Worm (Caenorhabditis elegans) whole organism, L4 larva: ENCODE results near the gene F55C5.17.

ENCODE experiments used
- F10B5.3 ChIP-seq: sonication (generic microtip); optimal IDR thresholded peaks from 2 replicates; lab custom pipeline; 2016; ENCODE audit warnings: mild to moderate bottlenecking, missing genetic modification characterization, missing compliant biosample characterization
- T20F7.1 ChIP-seq: fragments of 200-800 bp; sonication (Bioruptor generic); optimal IDR thresholded peaks from 2 replicates; lab custom pipeline; 2018; ENCODE audit warnings: mild to moderate bottlenecking, missing genetic modification characterization, missing compliant biosample characterization
- ZK337.2 ChIP-seq: fragments of 200-800 bp; sonication (Bioruptor generic); IDR thresholded peaks from 2 replicates; pipeline ENCODE4 v1.3.6; 2022; ENCODE audit warnings: missing genetic modification reagents, missing genetic modification characterization, missing compliant biosample characterization
- aha-1 ChIP-seq: fragments of 150-350 bp; peaks from one replicate; lab custom pipeline; 2014; ENCODE audit warnings: missing biosample characterization, missing genetic modification characterization
- aly-2 ChIP-seq: sonication (generic microtip); optimal IDR thresholded peaks from 2 replicates; lab custom pipeline; 2018; ENCODE audit warnings: missing biosample characterization, missing genetic modification characterization
- ceh-82 ChIP-seq: sonication (generic microtip); optimal IDR thresholded peaks from 2 replicates; lab custom pipeline; 2017; ENCODE audit warnings: missing biosample characterization, missing genetic modification characterization
- daf-16 ChIP-seq, 3 experiments: sonication (generic microtip); optimal IDR thresholded peaks; 2 replicates each; lab custom pipeline; 2016 to 2017; ENCODE audit warnings: missing genetic modification characterization in 3 of 3, missing genetic modification reagents in 3 of 3, mild to moderate bottlenecking in 2 of 3, missing compliant biosample characterization in 2 of 3, missing biosample characterization in 1 of 3, moderate library complexity in 1 of 3
- dmd-6 ChIP-seq: fragments of 200-800 bp; sonication (Bioruptor generic); IDR thresholded peaks from 2 replicates; pipeline ENCODE4 v1.3.6; 2022; ENCODE audit warnings: missing genetic modification reagents, missing genetic modification characterization, missing compliant biosample characterization
- dve-1 ChIP-seq: sonication (generic microtip); optimal IDR thresholded peaks from 2 replicates; lab custom pipeline; 2017; ENCODE audit warnings: antibody characterized with exemption, mild to moderate bottlenecking, missing genetic modification characterization, missing compliant biosample characterization; ENCODE audit not compliant: insufficient read depth
- egl-43 ChIP-seq: fragments of 200-800 bp; sonication (Bioruptor generic); IDR thresholded peaks from 2 replicates; pipeline ENCODE4 v1.3.6; 2022; ENCODE audit warnings: missing genetic modification reagents, missing genetic modification characterization, missing compliant biosample characterization
- gei-8 ChIP-seq: fragments of 200-800 bp; sonication (Bioruptor generic); optimal IDR thresholded peaks from 2 replicates; lab custom pipeline; 2018; ENCODE audit warnings: mild to moderate bottlenecking, missing genetic modification characterization, missing compliant biosample characterization
- hlh-11 ChIP-seq: fragments of 200-800 bp; sonication (Bioruptor generic); optimal IDR thresholded peaks from 2 replicates; lab custom pipeline; 2018; ENCODE audit warnings: mild to moderate bottlenecking, missing genetic modification characterization, missing compliant biosample characterization
- hlh-30 ChIP-seq: sonication (generic microtip); optimal IDR thresholded peaks from 2 replicates; lab custom pipeline; 2017; ENCODE audit warnings: antibody characterized with exemption, mild to moderate bottlenecking, missing genetic modification characterization, missing compliant biosample characterization; ENCODE audit not compliant: insufficient read depth
- lim-7 ChIP-seq: fragments of 200-800 bp; sonication (Bioruptor generic); IDR thresholded peaks from 2 replicates; pipeline ENCODE4 v1.3.6; 2022; ENCODE audit warnings: missing genetic modification characterization, missing compliant biosample characterization
- lin-1 ChIP-seq: fragments of 200-800 bp; sonication (Bioruptor generic); IDR thresholded peaks from 2 replicates; pipeline ENCODE4 v1.3.6; 2022; ENCODE audit warnings: missing genetic modification reagents, missing genetic modification characterization, missing compliant biosample characterization
- lin-29 ChIP-seq: fragments of 200-800 bp; sonication (Bioruptor generic); IDR thresholded peaks from 2 replicates; pipeline ENCODE4 v1.3.6; 2022; ENCODE audit warnings: missing genetic modification reagents, missing genetic modification characterization, missing compliant biosample characterization
- mdt-29 ChIP-seq: fragments of 200-800 bp; sonication (Bioruptor generic); IDR thresholded peaks from 2 replicates; pipeline ENCODE4 v1.3.6; 2022; ENCODE audit warnings: missing genetic modification reagents, missing genetic modification characterization, missing compliant biosample characterization
- mep-1 ChIP-seq: fragments of 150-350 bp; sonication (generic microtip); optimal IDR thresholded peaks from 3 replicates; lab custom pipeline; 2014; ENCODE audit warnings: missing biosample characterization, missing genetic modification characterization
- mxl-2 ChIP-seq: fragments of 200-800 bp; sonication (Bioruptor generic); conservative IDR thresholded peaks from 2 replicates; pipeline ENCODE4 v1.3.6; 2022; ENCODE audit warnings: missing genetic modification reagents, missing genetic modification characterization, missing compliant biosample characterization
- nhr-10 ChIP-seq: fragments of 150-350 bp; optimal IDR thresholded peaks from 2 replicates; lab custom pipeline; 2014; ENCODE audit warnings: missing biosample characterization, missing genetic modification characterization
- nhr-25 ChIP-seq: sonication (generic microtip); optimal IDR thresholded peaks from 2 replicates; lab custom pipeline; 2017; ENCODE audit warnings: missing genetic modification characterization, mild to moderate bottlenecking, missing compliant biosample characterization, antibody characterized with exemption, moderate library complexity, borderline replicate concordance; ENCODE audit not compliant: insufficient read depth
- nhr-28 ChIP-seq: fragments of 150-350 bp; optimal IDR thresholded peaks from 2 replicates; lab custom pipeline; 2014; ENCODE audit warnings: missing biosample characterization, missing genetic modification characterization
- nhr-41 ChIP-seq: fragments of 200-800 bp; sonication (Bioruptor generic); IDR thresholded peaks from 2 replicates; pipeline ENCODE4 v1.3.6; 2022; ENCODE audit warnings: missing genetic modification reagents, missing genetic modification characterization, missing compliant biosample characterization
- nhr-48 ChIP-seq: sonication (generic microtip); optimal IDR thresholded peaks from 2 replicates; lab custom pipeline; 2016; ENCODE audit warnings: mild to moderate bottlenecking, missing genetic modification characterization, missing compliant biosample characterization
- nhr-77 ChIP-seq: fragments of 150-350 bp; optimal IDR thresholded peaks from 2 replicates; lab custom pipeline; 2014; ENCODE audit warnings: missing biosample characterization, missing genetic modification characterization
- pha-4 ChIP-seq, 2 experiments: fragments of 150-350 bp in 1 of 2; fragments of 200-800 bp in 1 of 2; sonication (Bioruptor generic) in 1 of 2; IDR thresholded peaks in 1 of 2; optimal IDR thresholded peaks in 1 of 2; 2 replicates each; pipeline versions ENCODE4 v1.3.6 to Lab custom; 2014 to 2022; ENCODE audit warnings: missing genetic modification characterization in 2 of 2, missing genetic modification reagents in 2 of 2, missing biosample characterization in 1 of 2, missing compliant biosample characterization in 1 of 2
- php-3 ChIP-seq: fragments of 200-800 bp; sonication (Bioruptor generic); IDR thresholded peaks from 2 replicates; pipeline ENCODE4 v1.3.6; 2022; ENCODE audit warnings: missing genetic modification reagents, missing genetic modification characterization, missing compliant biosample characterization
- pqm-1 ChIP-seq: sonication (generic microtip); optimal IDR thresholded peaks from 2 replicates; lab custom pipeline; 2017; ENCODE audit warnings: missing biosample characterization, missing genetic modification characterization
- saeg-2 ChIP-seq: fragments of 200-800 bp; sonication (Bioruptor generic); IDR thresholded peaks from 2 replicates; pipeline ENCODE4 v1.3.6; 2022; ENCODE audit warnings: missing genetic modification reagents, missing genetic modification characterization, missing compliant biosample characterization
- set-16 ChIP-seq: fragments of 200-800 bp; sonication (Bioruptor generic); IDR thresholded peaks from 2 replicates; pipeline ENCODE4 v1.3.6; 2022; ENCODE audit warnings: missing genetic modification reagents, missing genetic modification characterization, missing compliant biosample characterization
- snpc-4 ChIP-seq: fragments of 150-350 bp; optimal IDR thresholded peaks from 2 replicates; lab custom pipeline; 2014; ENCODE audit warnings: missing biosample characterization, missing genetic modification characterization
- tag-97 ChIP-seq: fragments of 200-800 bp; sonication (Bioruptor generic); IDR thresholded peaks from 2 replicates; pipeline ENCODE4 v1.3.6; 2022; ENCODE audit warnings: missing genetic modification characterization, missing compliant biosample characterization
- unc-62 ChIP-seq, 3 experiments: fragments of 150-350 bp in 1 of 3; sonication (generic microtip); optimal IDR thresholded peaks in 2 of 3; peaks in 1 of 3; 1 replicate in 1 of 3; 2 replicates in 2 of 3; lab custom pipeline; 2014 to 2017; ENCODE audit warnings: missing biosample characterization in 3 of 3, missing genetic modification characterization in 3 of 3, missing genetic modification reagents in 3 of 3, missing genotype in 1 of 3
- ztf-11 ChIP-seq: fragments of 150-350 bp; optimal IDR thresholded peaks from 2 replicates; lab custom pipeline; 2014; ENCODE audit warnings: missing biosample characterization, missing genetic modification characterization

The F55C5.17 gene

DNA sequence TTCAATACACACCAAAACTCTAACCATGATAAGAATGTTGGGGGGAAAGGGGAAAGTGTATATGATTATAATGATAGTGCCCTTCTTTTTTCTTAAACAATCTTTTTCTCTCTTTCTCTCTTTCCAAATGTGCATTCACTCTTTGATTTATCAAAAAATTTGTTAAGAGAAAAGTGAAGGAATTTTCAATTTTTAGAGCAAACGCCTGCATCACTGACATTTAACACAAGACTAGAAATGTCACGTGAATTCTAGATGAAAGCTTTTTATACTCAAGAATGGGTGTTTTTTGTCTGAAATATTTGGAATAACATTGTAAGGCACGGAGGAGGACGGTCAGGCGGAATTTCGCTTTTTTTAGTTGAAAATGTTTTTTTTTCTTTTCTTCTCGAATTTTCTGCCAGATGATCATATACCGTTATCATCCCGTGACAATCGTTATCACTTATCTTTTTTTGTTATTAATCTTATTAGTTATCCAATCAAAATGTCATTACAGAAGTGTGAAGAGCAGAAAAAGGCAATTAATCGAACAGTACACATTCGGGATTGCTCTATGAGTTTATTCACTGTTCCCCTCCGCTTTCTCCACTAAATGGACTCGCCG, at the start of gene F55C5.17, which contains the start of gene frm-7:
TSS of gene F55C5.17 (plus strand) at position 557 of the 607 bp plus-strand sequence.
TSS of gene frm-7 (plus strand) at position 500 of the 607 bp plus-strand sequence.
- TF ChIP-seq F10B5.3 (tag; lab: Kevin White, UChicago), result no peak
- TF ChIP-seq lim-7, result peak; percentile 15; the same call in 1 of the 2 replicates
- TF ChIP-seq set-16 (GFP tag; lab: Robert Waterston, UW), result no peak
- TF ChIP-seq aha-1 (tag; lab: Kevin White, UChicago), result peak; percentile 17
- no peak for TF ChIP-seq lin-1
- TF ChIP-seq pqm-1 (tag; lab: Kevin White, UChicago), result peak; percentile 47
- no peak for TF ChIP-seq nhr-77 (tag; lab: Kevin White, UChicago)
- no peak; the same call in 1 of the 2 replicates for TF ChIP-seq pha-4 (GFP tag; IDR thresholded peaks at IDR 0.05; lab: Robert Waterston, UW)
- TF ChIP-seq pha-4 (tag; optimal IDR thresholded peaks at IDR 0.05; lab: Kevin White, UChicago), result no peak
- TF ChIP-seq gei-8, result no peak
- TF ChIP-seq mep-1, result peak; percentile 37
- TF ChIP-seq dve-1 (tag; lab: Kevin White, UChicago), result peak; percentile 57
- no peak for TF ChIP-seq nhr-10
- TF ChIP-seq nhr-48, result peak; percentile 26
- TF ChIP-seq dmd-6 (GFP tag; lab: Robert Waterston, UW), result peak; percentile 54
- peak; percentile 73 for TF ChIP-seq hlh-11 (tag; lab: Kevin White, UChicago)
- TF ChIP-seq T20F7.1 (GFP tag; lab: Kevin White, UChicago), result peak; percentile 60
- TF ChIP-seq mdt-29 (GFP tag; lab: Robert Waterston, UW), result peak; percentile 64
- 0 out of 2 replicates have a peak, but pooled peaks have one; percentile 9 for TF ChIP-seq nhr-41 (GFP tag; lab: Robert Waterston, UW)
- TF ChIP-seq tag-97, result no peak
- TF ChIP-seq hlh-30, result peak; percentile 84
- no peak for TF ChIP-seq egl-43 (GFP tag; lab: Robert Waterston, UW)
- TF ChIP-seq php-3 (GFP tag; lab: Robert Waterston, UW), result peak; percentile 64; the same call in 1 of the 2 replicates
- TF ChIP-seq daf-16 (GFP tag; optimal IDR thresholded peaks at IDR 0.05; lab: Kevin White, UChicago), result no peak
- peak; percentile 50 for TF ChIP-seq daf-16 (tag; optimal IDR thresholded peaks at IDR 0.05; lab: Kevin White, UChicago)
- no peak for TF ChIP-seq nhr-25 (tag; lab: Kevin White, UChicago)
- peak; percentile 19 for TF ChIP-seq nhr-28 (tag; lab: Kevin White, UChicago)
- no peak for TF ChIP-seq snpc-4 (tag; lab: Kevin White, UChicago)
- no peak for TF ChIP-seq saeg-2

DNA sequence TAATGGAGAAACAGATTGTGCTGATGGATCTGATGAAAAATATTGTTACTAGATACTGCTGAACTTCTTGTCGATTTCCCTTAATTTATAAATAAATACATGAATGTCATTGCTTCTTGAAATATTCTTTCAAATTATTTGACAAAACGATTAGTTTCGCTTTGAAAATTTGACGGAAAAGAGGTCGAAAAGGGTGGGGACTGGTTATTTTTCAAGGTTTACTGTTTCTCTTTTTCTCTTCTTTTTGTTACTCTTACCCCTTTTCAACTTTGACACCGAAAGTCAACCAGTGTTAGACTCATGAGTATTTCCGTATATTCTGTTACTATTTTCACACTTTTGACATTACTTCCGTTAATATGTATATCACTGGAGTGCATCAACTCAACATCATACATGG, 47.0 kb upstream of the F55C5.17 start, which contains the start of gene T04H1.12:
TSS of gene T04H1.12 (plus strand) at position 301 of the 400 bp plus-strand sequence.
- TF ChIP-seq ztf-11 (tag; lab: Kevin White, UChicago) (no peak), unc-62 (GFP tag; optimal IDR thresholded peaks at IDR 0.05 in 1 of 2; lab: Kevin White, UChicago) (peak in 1 of 2 experiments; percentile 23), unc-62 (tag; optimal IDR thresholded peaks at IDR 0.05; lab: Kevin White, UChicago) (no peak)

DNA sequence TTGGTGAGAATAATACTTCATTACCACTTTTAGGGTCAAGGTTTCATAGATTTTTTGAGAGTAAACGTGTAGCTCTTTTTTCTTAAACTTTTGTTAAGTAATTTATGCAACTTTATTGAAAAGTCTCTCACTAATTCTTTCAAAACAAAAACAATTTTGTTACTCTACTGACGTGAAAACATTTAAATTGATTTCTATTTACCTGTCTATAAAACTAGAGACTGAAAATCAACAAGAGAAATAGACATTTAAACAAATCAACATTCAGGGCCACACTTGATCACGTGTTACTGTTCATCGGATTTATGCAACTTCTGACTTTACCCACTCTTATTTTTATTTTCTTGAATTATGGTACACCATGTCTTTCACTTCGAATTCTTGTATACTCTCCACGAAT, 45.9 kb upstream of the F55C5.17 start, which contains the start of gene ugt-55:
TSS of gene ugt-55 (plus strand) at position 301 of the 400 bp plus-strand sequence.
- TF ChIP-seq mxl-2 (no peak), aly-2 (tag; lab: Kevin White, UChicago) (no peak)
- TF ChIP-seq, all 104 proteins: peak for 0

DNA sequence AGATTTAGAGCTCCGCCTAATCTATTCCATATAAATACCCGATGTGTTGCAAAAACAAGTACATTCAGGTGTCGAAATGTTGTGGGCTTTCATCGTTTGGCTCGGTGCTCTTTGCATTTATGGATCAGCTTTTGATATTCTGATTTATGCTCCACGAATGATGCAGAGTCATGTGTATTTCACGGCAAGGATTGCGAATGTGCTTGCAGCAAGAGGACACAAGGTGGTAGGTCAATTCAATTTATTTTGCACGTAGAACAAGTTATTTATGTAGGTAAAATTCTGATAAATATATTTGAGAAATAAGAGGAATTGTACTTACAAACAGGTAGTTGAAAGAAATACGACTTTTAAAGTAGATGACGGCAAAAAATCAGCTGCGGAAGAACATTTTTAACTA, 43.4 kb upstream of the F55C5.17 start, which contains the start of gene ugt-56:
TSS of gene ugt-56 (plus strand) at position 61 of the 400 bp plus-strand sequence.
- TF ChIP-seq aha-1 (tag; lab: Kevin White, UChicago), result peak; percentile 97
- no peak for TF ChIP-seq ZK337.2 (GFP tag; lab: Robert Waterston, UW)
- TF ChIP-seq lin-29 (GFP tag; lab: Robert Waterston, UW), result no peak
- TF ChIP-seq ceh-82 (tag; lab: Kevin White, UChicago), result no peak
